Worm (Caenorhabditis elegans) whole organism, young adult: ENCODE measurements around the gene mics-1.

Source experiments
- D2030.7 ChIP-seq: fragments of 200-800 bp; sonication (Bioruptor generic); IDR thresholded peaks from 2 replicates; pipeline ENCODE4 v1.3.6; 2022; ENCODE audit warnings: missing genetic modification reagents, missing genetic modification characterization, missing compliant biosample characterization
- T07F8.4 ChIP-seq: sonication (generic microtip); optimal IDR thresholded peaks from 2 replicates; lab custom pipeline; 2016; ENCODE audit warnings: mild to moderate bottlenecking, missing genetic modification characterization, moderate library complexity, missing compliant biosample characterization
- ceh-91 ChIP-seq: fragments of 200-800 bp; sonication (Bioruptor generic); IDR thresholded peaks from 2 replicates; pipeline ENCODE4 v1.3.6; 2022; ENCODE audit warnings: missing genetic modification reagents, missing genetic modification characterization, missing compliant biosample characterization
- lin-35 ChIP-seq, 3 experiments: fragments of 150-350 bp in 2 of 3; sonication (generic microtip) in 1 of 3; optimal IDR thresholded peaks; 2 replicates each; lab custom pipeline; 2014 to 2018; ENCODE audit warnings: missing biosample characterization in 3 of 3, missing genetic modification characterization in 3 of 3, missing genetic modification reagents in 3 of 3
- mel-28 ChIP-seq: sonication (generic microtip); optimal IDR thresholded peaks from 2 replicates; lab custom pipeline; 2016; ENCODE audit warnings: borderline replicate concordance, mild to moderate bottlenecking, missing genetic modification characterization, missing compliant biosample characterization
- mes-4 ChIP-seq: sonication (generic microtip); optimal IDR thresholded peaks from 2 replicates; lab custom pipeline; 2016; ENCODE audit warnings: missing genotype, missing genetic modification characterization, missing compliant biosample characterization
- unc-62 ChIP-seq: fragments of 150-350 bp; optimal IDR thresholded peaks from 2 replicates; lab custom pipeline; 2014; ENCODE audit warnings: missing biosample characterization, missing genetic modification reagents, missing genetic modification characterization

DNA sequence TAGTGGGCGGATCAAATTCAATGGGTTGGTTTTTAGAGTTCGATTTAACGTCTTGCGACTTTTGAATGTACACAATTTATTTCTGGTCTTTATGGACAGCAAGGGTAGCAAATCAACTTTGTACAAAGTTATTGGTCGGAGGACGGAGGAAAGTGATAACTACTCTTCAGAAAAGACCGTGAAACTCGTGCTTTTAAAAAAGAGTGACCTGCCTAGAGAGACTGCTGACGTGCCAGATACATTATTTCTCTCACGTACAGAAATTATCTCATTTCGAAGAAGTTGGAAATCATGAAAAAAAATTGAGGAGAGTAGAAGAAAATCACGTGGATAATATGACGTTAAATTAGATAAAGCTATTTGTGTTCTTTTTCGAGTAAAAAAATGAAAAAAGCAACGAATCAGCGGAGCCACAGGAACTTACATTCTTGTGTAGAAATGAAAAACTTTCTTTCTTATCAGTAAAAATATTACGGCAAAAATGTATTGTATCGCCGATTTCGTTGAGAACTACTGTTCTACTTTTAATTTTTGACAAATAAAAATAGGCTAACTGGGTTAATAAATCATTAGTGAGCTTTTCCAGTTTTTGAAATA, 41.9 kb downstream of the mics-1 start, which contains the start of gene ppm-1.A:
- TF ChIP-seq T07F8.4 (tag; lab: Kevin White, UChicago) (no peak), unc-62 (GFP tag; lab: Kevin White, UChicago) (no peak), mel-28 (no peak), mes-4 (no peak), ceh-91 (GFP tag; lab: Robert Waterston, UW) (no peak), lin-35 (GFP tag; optimal IDR thresholded peaks at IDR 0.05; lab: Kevin White, UChicago) (no peak), D2030.7 (GFP tag; lab: Robert Waterston, UW) (no peak)
